Fruit fly (Drosophila melanogaster) whole organism, embryonic: ENCODE data around the gene Fitm.

ENCODE experiments used
- Atf-2 ChIP-seq: fragments of 200-800 bp; sonication (Bioruptor generic); optimal IDR thresholded peaks from 2 replicates; lab custom pipeline; 2016; ENCODE audit warnings: missing biosample characterization, missing genetic modification characterization
- Atf3 ChIP-seq: fragments of 200-800 bp; sonication (Bioruptor generic); optimal IDR thresholded peaks from 3 replicates; lab custom pipeline; 2016; ENCODE audit warnings: missing biosample characterization, missing genetic modification characterization
- BtbVII ChIP-seq: fragments of 200-800 bp; sonication (Bioruptor generic); optimal IDR thresholded peaks from 3 replicates; lab custom pipeline; 2017; ENCODE audit warnings: missing biosample characterization, mild to moderate bottlenecking, missing genetic modification characterization
- CG10147 ChIP-seq: fragments of 200-800 bp; sonication (Bioruptor generic); optimal IDR thresholded peaks from 2 replicates; lab custom pipeline; 2019; ENCODE audit warnings: missing biosample characterization, mild to moderate bottlenecking, missing genetic modification characterization, moderate library complexity
- CG10267 ChIP-seq: fragments of 200-800 bp; sonication (Bioruptor generic); optimal IDR thresholded peaks from 2 replicates; lab custom pipeline; 2018; ENCODE audit warnings: missing biosample characterization, mild to moderate bottlenecking, missing genetic modification characterization, moderate library complexity
- CG11560 ChIP-seq: fragments of 200-800 bp; sonication (Bioruptor generic); IDR thresholded peaks from 3 replicates; pipeline ENCODE4 v1.3.6; 2022; ENCODE audit warnings: missing biosample characterization, missing genetic modification characterization
- CG12155 ChIP-seq: fragments of 200-800 bp; sonication (Bioruptor generic); optimal IDR thresholded peaks from 3 replicates; lab custom pipeline; 2016; ENCODE audit warnings: missing biosample characterization, missing genetic modification characterization
- CG14050 ChIP-seq: fragments of 200-800 bp; sonication (Bioruptor generic); IDR thresholded peaks from 3 replicates; pipeline ENCODE4 v1.3.6; 2022; ENCODE audit warnings: missing biosample characterization, missing genetic modification characterization
- CG14667 ChIP-seq: fragments of 200-800 bp; sonication (Bioruptor generic); IDR thresholded peaks from 2 replicates; pipeline ENCODE4 v1.3.6; 2022; ENCODE audit warnings: missing biosample characterization, missing genetic modification characterization
- CG14965 ChIP-seq: fragments of 200-800 bp; sonication (Bioruptor generic); optimal IDR thresholded peaks from 2 replicates; lab custom pipeline; 2016; ENCODE audit warnings: missing biosample characterization, missing genetic modification characterization, borderline replicate concordance
- CG15073 ChIP-seq: fragments of 200-800 bp; sonication (Bioruptor generic); optimal IDR thresholded peaks from 2 replicates; lab custom pipeline; 2016; ENCODE audit warnings: missing biosample characterization, missing genetic modification characterization
- CG2116 ChIP-seq: fragments of 200-800 bp; sonication (Bioruptor generic); optimal IDR thresholded peaks from 3 replicates; lab custom pipeline; 2018; ENCODE audit warnings: missing biosample characterization, mild to moderate bottlenecking, missing genetic modification characterization
- CG4854 ChIP-seq: fragments of 200-800 bp; sonication (Bioruptor generic); optimal IDR thresholded peaks from 2 replicates; lab custom pipeline; 2016; ENCODE audit warnings: missing biosample characterization, missing genetic modification characterization, inconsistent platforms
- CG5245 ChIP-seq: fragments of 200-800 bp; sonication (Bioruptor generic); optimal IDR thresholded peaks from 3 replicates; lab custom pipeline; 2016; ENCODE audit warnings: missing biosample characterization, missing genetic modification characterization
- CG7357 ChIP-seq: fragments of 200-800 bp; sonication (Bioruptor generic); IDR thresholded peaks from 3 replicates; pipeline ENCODE4 v1.3.6; 2022; ENCODE audit warnings: missing biosample characterization, missing genetic modification characterization
- CG7556 ChIP-seq: fragments of 200-800 bp; sonication (Bioruptor generic); optimal IDR thresholded peaks from 2 replicates; lab custom pipeline; 2017; ENCODE audit warnings: missing biosample characterization, mild to moderate bottlenecking, missing genetic modification characterization
- CG7928 ChIP-seq: fragments of 200-800 bp; sonication (Bioruptor generic); optimal IDR thresholded peaks from 2 replicates; lab custom pipeline; 2017; ENCODE audit warnings: missing biosample characterization, mild to moderate bottlenecking, missing genetic modification characterization
- CG9876 ChIP-seq: fragments of 200-800 bp; sonication (Bioruptor generic); optimal IDR thresholded peaks from 2 replicates; lab custom pipeline; 2016; ENCODE audit warnings: missing biosample characterization, missing genetic modification characterization
- Dfd ChIP-seq, 2 experiments: fragments of >200 bp; optimal IDR thresholded peaks; 2 replicates each; lab custom pipeline; 2017; ENCODE audit warnings: missing biosample characterization in 2 of 2, missing genetic modification characterization in 2 of 2
- Dip3 ChIP-seq: fragments of 200-800 bp; sonication (Bioruptor generic); optimal IDR thresholded peaks from 3 replicates; lab custom pipeline; 2016; ENCODE audit warnings: missing biosample characterization, missing genetic modification characterization
- Ets65A ChIP-seq: fragments of 200-800 bp; sonication (Bioruptor generic); peaks from one replicate; lab custom pipeline; 2016; ENCODE audit warnings: missing biosample characterization, missing genetic modification characterization
- Fer3 ChIP-seq: fragments of 200-800 bp; sonication (Bioruptor generic); optimal IDR thresholded peaks from 2 replicates; lab custom pipeline; 2018; ENCODE audit warnings: missing biosample characterization, mild to moderate bottlenecking, missing genetic modification characterization, moderate library complexity
- H15 ChIP-seq: fragments of 200-800 bp; sonication (Bioruptor generic); IDR thresholded peaks from 3 replicates; pipeline ENCODE4 v1.3.6; 2022; ENCODE audit warnings: missing biosample characterization, missing genetic modification characterization
- HLH3B ChIP-seq: fragments of 200-800 bp; sonication (Bioruptor generic); IDR thresholded peaks from 2 replicates; pipeline ENCODE4 v1.3.6; 2022; ENCODE audit warnings: missing biosample characterization, missing genetic modification characterization
- HLHmδ ChIP-seq: fragments of 200-800 bp; sonication (Bioruptor generic); optimal IDR thresholded peaks from 2 replicates; lab custom pipeline; 2018; ENCODE audit warnings: missing biosample characterization, mild to moderate bottlenecking, missing genetic modification characterization, moderate library complexity
- MBD-R2 ChIP-seq: fragments of 200-800 bp; sonication (Bioruptor generic); IDR thresholded peaks from 2 replicates; pipeline ENCODE4 v1.3.6; 2022; ENCODE audit warnings: missing biosample characterization, missing genetic modification characterization
- NFAT ChIP-seq: fragments of 200-800 bp; sonication (Bioruptor generic); IDR thresholded peaks from 2 replicates; pipeline ENCODE4 v1.3.6; 2022; ENCODE audit warnings: missing biosample characterization, missing genetic modification characterization
- Neu2 ChIP-seq: fragments of 200-800 bp; sonication (Bioruptor generic); optimal IDR thresholded peaks from 3 replicates; lab custom pipeline; 2016; ENCODE audit warnings: missing biosample characterization, missing genetic modification characterization, borderline replicate concordance
- Oaz ChIP-seq: fragments of 200-800 bp; sonication (Bioruptor generic); IDR thresholded peaks from 2 replicates; pipeline ENCODE4 v1.3.6; 2022; ENCODE audit warnings: missing biosample characterization, missing genetic modification characterization
- Ptx1 ChIP-seq: fragments of 200-800 bp; sonication (Bioruptor generic); IDR thresholded peaks from 2 replicates; pipeline ENCODE4 v1.3.6; 2022; ENCODE audit warnings: missing biosample characterization, missing genetic modification characterization
- Scr ChIP-seq: fragments of 200-800 bp; sonication (Bioruptor generic); IDR thresholded peaks from 2 replicates; pipeline ENCODE4 v1.3.6; 2022; ENCODE audit warnings: missing biosample characterization, missing genetic modification characterization; ENCODE audit not compliant: partially characterized antibody
- croc ChIP-seq: fragments of 200-800 bp; sonication (Bioruptor generic); conservative IDR thresholded peaks from 3 replicates; pipeline ENCODE4 v1.3.6; 2022; ENCODE audit warnings: missing biosample characterization, missing genetic modification characterization
- danr ChIP-seq: fragments of 200-800 bp; sonication (Bioruptor generic); IDR thresholded peaks from 2 replicates; pipeline ENCODE4 v1.3.6; 2022; ENCODE audit warnings: missing biosample characterization, missing genetic modification characterization
- eve ChIP-seq, 2 experiments: fragments of >200 bp; optimal IDR thresholded peaks; 2 replicates each; lab custom pipeline; 2017; ENCODE audit warnings: missing biosample characterization in 2 of 2, missing genetic modification characterization in 2 of 2
- gem ChIP-seq: fragments of 200-800 bp; sonication (Bioruptor generic); optimal IDR thresholded peaks from 2 replicates; lab custom pipeline; 2019; ENCODE audit warnings: missing biosample characterization, mild to moderate bottlenecking, missing genetic modification characterization, moderate library complexity
- gfzf ChIP-seq: fragments of 200-800 bp; sonication (Bioruptor generic); optimal IDR thresholded peaks from 2 replicates; lab custom pipeline; 2016; ENCODE audit warnings: missing biosample characterization, mild to moderate bottlenecking, missing genetic modification characterization, moderate library complexity
- h ChIP-seq: fragments of >200 bp; optimal IDR thresholded peaks from 2 replicates; lab custom pipeline; 2017
- jing ChIP-seq: fragments of 200-800 bp; sonication (Bioruptor generic); optimal IDR thresholded peaks from 2 replicates; lab custom pipeline; 2018; ENCODE audit warnings: missing biosample characterization, mild to moderate bottlenecking, missing genetic modification characterization
- lmd ChIP-seq: fragments of 200-800 bp; sonication (Bioruptor generic); IDR thresholded peaks from 2 replicates; pipeline ENCODE4 v1.3.6; 2022; ENCODE audit warnings: missing biosample characterization, missing genetic modification characterization
- nau ChIP-seq: fragments of 200-800 bp; sonication (Bioruptor generic); optimal IDR thresholded peaks from 3 replicates; lab custom pipeline; 2017; ENCODE audit warnings: missing biosample characterization, mild to moderate bottlenecking, missing genetic modification characterization, missing genetic modification reagents
- org-1 ChIP-seq: fragments of 200-800 bp; sonication (Bioruptor generic); optimal IDR thresholded peaks from 2 replicates; lab custom pipeline; 2017; ENCODE audit warnings: missing biosample characterization, missing genetic modification characterization
- pros ChIP-seq: fragments of 200-800 bp; sonication (Bioruptor generic); optimal IDR thresholded peaks from 3 replicates; lab custom pipeline; 2019; ENCODE audit warnings: missing biosample characterization, mild to moderate bottlenecking, missing genetic modification characterization, moderate library complexity
- run ChIP-seq: fragments of 200-800 bp; sonication (Bioruptor generic); optimal IDR thresholded peaks from 3 replicates; lab custom pipeline; 2018; ENCODE audit warnings: missing biosample characterization, mild to moderate bottlenecking, missing genetic modification characterization
- seq ChIP-seq: fragments of 200-800 bp; sonication (Bioruptor generic); IDR thresholded peaks from 2 replicates; pipeline ENCODE4 v1.3.6; 2022; ENCODE audit warnings: missing biosample characterization, missing genetic modification characterization
- sima ChIP-seq: fragments of 200-800 bp; sonication (Bioruptor generic); optimal IDR thresholded peaks from 2 replicates; lab custom pipeline; 2016; ENCODE audit warnings: missing biosample characterization, missing genetic modification characterization
- slbo ChIP-seq: fragments of 200-800 bp; sonication (Bioruptor generic); IDR thresholded peaks from 2 replicates; pipeline ENCODE4 v1.3.6; 2022; ENCODE audit warnings: missing biosample characterization, missing genetic modification characterization
- sna ChIP-seq: fragments of 200-800 bp; sonication (Bioruptor generic); IDR thresholded peaks from 2 replicates; pipeline ENCODE4 v1.3.6; 2022; ENCODE audit warnings: missing biosample characterization, missing genetic modification characterization; ENCODE audit not compliant: partially characterized antibody
- ssp ChIP-seq: fragments of 200-800 bp; sonication (Bioruptor generic); IDR thresholded peaks from 2 replicates; pipeline ENCODE4 v1.3.6; 2022; ENCODE audit warnings: missing biosample characterization, missing genetic modification characterization
- tap ChIP-seq: fragments of 200-800 bp; optimal IDR thresholded peaks from 3 replicates; lab custom pipeline; 2019; ENCODE audit warnings: missing biosample characterization, mild to moderate bottlenecking, missing genetic modification characterization, moderate library complexity
- yki ChIP-seq: fragments of >200 bp; optimal IDR thresholded peaks from 3 replicates; lab custom pipeline; 2018
- zf30C ChIP-seq: fragments of 200-800 bp; sonication (Bioruptor generic); optimal IDR thresholded peaks from 3 replicates; lab custom pipeline; 2018; ENCODE audit warnings: missing biosample characterization, mild to moderate bottlenecking, missing genetic modification characterization

The Fitm gene

DNA sequence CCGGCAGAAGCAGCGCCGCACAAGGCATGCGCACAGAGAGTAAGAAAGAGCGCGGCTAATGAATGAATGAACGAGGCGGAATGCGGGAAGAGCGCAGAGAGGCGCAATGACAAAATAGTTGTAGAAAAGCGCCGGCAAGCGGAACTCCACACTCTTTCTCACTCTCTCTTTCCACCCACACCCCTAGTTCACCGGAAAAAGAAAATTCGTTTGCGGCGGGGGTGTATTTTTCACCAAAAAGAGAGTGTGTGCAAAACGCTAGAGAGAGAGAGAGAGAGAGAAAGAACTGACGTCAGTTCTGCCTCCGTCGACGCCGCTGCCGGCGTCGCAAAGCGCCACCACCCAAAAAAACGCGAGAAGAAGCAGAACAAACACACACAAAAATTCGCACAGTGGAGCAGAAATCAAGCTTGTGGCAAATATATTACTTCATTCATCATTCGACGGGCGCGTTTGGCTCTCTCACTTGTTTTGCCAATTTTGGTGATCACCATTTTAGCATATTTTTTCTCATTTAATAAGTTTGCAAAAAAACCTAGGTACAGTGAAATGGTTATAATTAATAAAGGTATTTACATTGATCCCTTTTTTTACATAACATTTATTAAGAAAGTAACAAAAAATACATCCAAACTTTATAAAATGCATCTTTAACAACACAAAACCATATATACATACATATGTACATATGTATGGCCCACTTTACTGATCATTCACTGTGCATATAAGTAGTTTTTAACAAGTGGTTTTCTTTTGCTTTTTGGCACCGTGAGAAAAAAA, 39.2 kb upstream of the Fitm start (continued):
- 0 out of 2 replicates have a peak, but pooled peaks have one; percentile 14 for TF ChIP-seq HLH3B (GFP tag; lab: Robert Waterston, UW)
- TF ChIP-seq tap (tag; lab: Kevin White, UChicago), result no peak
- no peak for TF ChIP-seq CG7928
- TF ChIP-seq Neu2, result no peak
- peak; percentile 55 for TF ChIP-seq CG12155 (GFP tag; lab: Kevin White, UChicago)
- TF ChIP-seq CG10147, result peak; percentile 8
- no peak for TF ChIP-seq CG14965
- peak in 1 of 2 experiments; percentile 35 for TF ChIP-seq eve (GFP tag; optimal IDR thresholded peaks at IDR 0.05; lab: Kevin White, UChicago)
- peak; percentile 76 for TF ChIP-seq gem
- peak; percentile 60 for TF ChIP-seq slbo (GFP tag; lab: Robert Waterston, UW)
- peak; percentile 85 for TF ChIP-seq yki (lab: Kevin White, UChicago)
- no peak for TF ChIP-seq HLHmδ (GFP tag; lab: Kevin White, UChicago)
- no peak for TF ChIP-seq CG7357 (GFP tag; lab: Robert Waterston, UW)
- TF ChIP-seq Atf3, result no peak
- peak; percentile 47 for TF ChIP-seq Scr (GFP tag; lab: Robert Waterston, UW)
- peak; percentile 46 for TF ChIP-seq zf30C (GFP tag; lab: Kevin White, UChicago)
- peak; percentile 68 for TF ChIP-seq Ptx1 (GFP tag; lab: Robert Waterston, UW)
- no peak for TF ChIP-seq Dfd (GFP tag; optimal IDR thresholded peaks at IDR 0.05; lab: Kevin White, UChicago)
- TF ChIP-seq CG4854 (GFP tag; lab: Kevin White, UChicago), result peak; percentile 0
- no peak for TF ChIP-seq danr
- peak; percentile 21 for TF ChIP-seq CG5245 (GFP tag; lab: Kevin White, UChicago)
- TF ChIP-seq pros (GFP tag; lab: Kevin White, UChicago), result peak; percentile 92
- TF ChIP-seq CG11560 (tag; lab: Robert Waterston, UW), result peak; percentile 53; the same call in 1 of the 3 replicates
- peak; percentile 77 for TF ChIP-seq NFAT (GFP tag; lab: Robert Waterston, UW)
- TF ChIP-seq CG10267, result peak; percentile 19
- TF ChIP-seq H15 (GFP tag; lab: Robert Waterston, UW), result no peak
- no peak for TF ChIP-seq jing (GFP tag; lab: Kevin White, UChicago)
- no peak for TF ChIP-seq Atf-2 (GFP tag; lab: Kevin White, UChicago)
- TF ChIP-seq CG15073 (GFP tag; lab: Kevin White, UChicago), result no peak
- no peak for TF ChIP-seq ssp
- no peak for TF ChIP-seq gfzf (GFP tag; lab: Kevin White, UChicago)
- TF ChIP-seq BtbVII (GFP tag; lab: Kevin White, UChicago), result peak; percentile 61
- no peak for TF ChIP-seq sima (GFP tag; lab: Kevin White, UChicago)
- TF ChIP-seq nau (GFP tag; lab: Kevin White, UChicago), result no peak
- peak; percentile 41 for TF ChIP-seq org-1 (GFP tag; lab: Kevin White, UChicago)
- no peak for TF ChIP-seq CG14050 (GFP tag; lab: Robert Waterston, UW)
- peak; percentile 50 for TF ChIP-seq Fer3 (tag; lab: Kevin White, UChicago)
- peak; percentile 73 for TF ChIP-seq sna (GFP tag; lab: Robert Waterston, UW)
- TF ChIP-seq h (lab: Kevin White, UChicago), result no peak
- TF ChIP-seq croc (GFP tag; lab: Robert Waterston, UW), result no peak
- TF ChIP-seq run (tag; lab: Kevin White, UChicago), result no peak
- TF ChIP-seq seq, result peak; percentile 41
- peak; percentile 53 for TF ChIP-seq Ets65A (GFP tag; lab: Kevin White, UChicago)
- no peak for TF ChIP-seq Oaz (GFP tag; lab: Robert Waterston, UW)
- TF ChIP-seq Dip3 (GFP tag; lab: Kevin White, UChicago), result peak; percentile 60
- TF ChIP-seq CG9876 (GFP tag; lab: Kevin White, UChicago), result no peak
- TF ChIP-seq CG7556 (GFP tag; lab: Kevin White, UChicago), result peak; percentile 70
- peak; percentile 54; the same call in 1 of the 2 replicates for TF ChIP-seq lmd (GFP tag; lab: Robert Waterston, UW)
- TF ChIP-seq CG2116 (GFP tag; lab: Kevin White, UChicago), result no peak
- TF ChIP-seq CG14667 (GFP tag; lab: Robert Waterston, UW), result 0 out of 2 replicates have a peak, but pooled peaks have one; percentile 17
- peak; percentile 27; the same call in 1 of the 2 replicates for TF ChIP-seq MBD-R2 (GFP tag; lab: Robert Waterston, UW)
